Worm (Caenorhabditis elegans) whole organism, young adult: Measurements from ENCODE around the gene C10C6.13.

ENCODE experiments used
- C06A6.2 ChIP-seq: fragments of 200-800 bp; sonication (Bioruptor generic); conservative IDR thresholded peaks from 2 replicates; pipeline ENCODE4 v1.3.6; 2022; ENCODE audit warnings: missing genetic modification characterization, missing compliant biosample characterization
- F49E8.2 ChIP-seq: sonication (generic microtip); optimal IDR thresholded peaks from 3 replicates; lab custom pipeline; 2017; ENCODE audit warnings: missing genetic modification characterization, mild to moderate bottlenecking, missing compliant biosample characterization, antibody characterized with exemption, moderate library complexity; ENCODE audit not compliant: insufficient read depth
- F52B5.7 ChIP-seq: sonication (generic microtip); optimal IDR thresholded peaks from 2 replicates; lab custom pipeline; 2016; ENCODE audit warnings: mild to moderate bottlenecking, missing genetic modification characterization, missing compliant biosample characterization
- akir-1 ChIP-seq: fragments of 200-800 bp; sonication (Bioruptor generic); optimal IDR thresholded peaks from 2 replicates; lab custom pipeline; 2018; ENCODE audit warnings: mild to moderate bottlenecking, missing genetic modification characterization, moderate library complexity, missing compliant biosample characterization
- ceh-27 ChIP-seq: fragments of 200-800 bp; sonication (Bioruptor generic); optimal IDR thresholded peaks from 2 replicates; lab custom pipeline; 2018; ENCODE audit warnings: mild to moderate bottlenecking, missing genetic modification characterization, moderate library complexity, missing compliant biosample characterization
- chd-7 ChIP-seq: sonication (generic microtip); optimal IDR thresholded peaks from 2 replicates; lab custom pipeline; 2016; ENCODE audit warnings: mild to moderate bottlenecking, missing genetic modification characterization, moderate library complexity, missing compliant biosample characterization
- lin-35 ChIP-seq, 3 experiments: fragments of 150-350 bp in 2 of 3; sonication (generic microtip) in 1 of 3; optimal IDR thresholded peaks; 2 replicates each; lab custom pipeline; 2014 to 2018; ENCODE audit warnings: missing biosample characterization in 3 of 3, missing genetic modification characterization in 3 of 3, missing genetic modification reagents in 3 of 3
- mxl-1 ChIP-seq: sonication (generic microtip); optimal IDR thresholded peaks from 2 replicates; lab custom pipeline; 2016; ENCODE audit warnings: missing genetic modification characterization, missing compliant biosample characterization
- pha-4 ChIP-seq: fragments of 150-350 bp; sonication (generic microtip); optimal IDR thresholded peaks from 2 replicates; lab custom pipeline; 2014; ENCODE audit warnings: missing biosample characterization, missing genetic modification reagents, missing genetic modification characterization
- rec-8 ChIP-seq, 2 experiments: sonication (generic microtip); optimal IDR thresholded peaks; 2 replicates each; lab custom pipeline; 2016; ENCODE audit warnings: mild to moderate bottlenecking in 2 of 2, missing genetic modification characterization in 2 of 2, missing genetic modification reagents in 2 of 2, missing genotype in 2 of 2, missing biosample characterization in 1 of 2, missing compliant biosample characterization in 1 of 2, moderate library complexity in 1 of 2
- tbx-9 ChIP-seq: sonication (generic microtip); optimal IDR thresholded peaks from 2 replicates; lab custom pipeline; 2016; ENCODE audit warnings: borderline replicate concordance, missing genetic modification characterization, inconsistent platforms, missing compliant biosample characterization

DNA sequence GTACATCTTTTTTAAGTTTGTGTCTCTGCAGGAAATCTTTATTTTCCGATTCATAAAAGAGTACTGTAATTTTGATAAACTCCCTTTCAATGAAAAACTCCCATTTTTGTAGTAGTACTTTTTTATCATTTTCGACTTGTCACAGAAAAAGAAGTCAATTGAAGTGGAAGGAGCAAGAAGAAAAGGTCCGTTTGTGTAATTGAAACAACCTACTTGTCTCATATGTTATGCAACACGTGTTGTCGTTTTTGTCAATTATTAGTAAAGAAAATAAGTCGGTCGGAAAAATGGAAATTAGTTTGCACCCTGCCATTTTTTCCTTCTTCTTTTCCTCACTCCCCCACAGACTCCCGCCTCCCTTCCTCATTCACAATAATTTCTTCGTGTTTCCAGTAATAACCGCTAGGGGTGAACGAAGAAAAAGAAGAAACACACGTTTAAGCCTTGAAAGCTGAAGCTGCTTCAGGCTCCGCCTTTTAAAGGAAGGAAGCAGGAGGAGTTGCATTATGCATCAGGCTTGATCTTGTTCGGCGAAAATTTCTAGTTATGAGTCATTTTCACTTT lies 10.8 kb downstream of the C10C6.13 start:
- TF ChIP-seq rec-8 (tag; optimal IDR thresholded peaks at IDR 0.05; lab: Kevin White, UChicago): no peak
- no peak for TF ChIP-seq F52B5.7
- no peak for TF ChIP-seq akir-1
- TF ChIP-seq F49E8.2 (tag; lab: Kevin White, UChicago): no peak
- TF ChIP-seq lin-35 (GFP tag; optimal IDR thresholded peaks at IDR 0.05; lab: Kevin White, UChicago): no peak
- no peak for TF ChIP-seq tbx-9 (tag; lab: Kevin White, UChicago)
- no peak for TF ChIP-seq C06A6.2
- TF ChIP-seq pha-4 (tag; lab: Kevin White, UChicago): no peak
- TF ChIP-seq ceh-27 (GFP tag; lab: Kevin White, UChicago): no peak
- no peak for TF ChIP-seq mxl-1
- no peak for TF ChIP-seq chd-7 (tag; lab: Kevin White, UChicago)
